Worm (Caenorhabditis elegans) whole organism, L4 larva: ENCODE data around the gene K07B1.7.

Experiments
- D1046.2 ChIP-seq: fragments of 200-800 bp; sonication (Bioruptor generic); IDR thresholded peaks from 2 replicates; pipeline ENCODE4 v1.3.6; 2022; ENCODE audit warnings: missing genetic modification characterization, missing compliant biosample characterization
- F37D6.2 ChIP-seq: sonication (generic microtip); optimal IDR thresholded peaks from 2 replicates; lab custom pipeline; 2016; ENCODE audit warnings: mild to moderate bottlenecking, missing genetic modification characterization, missing compliant biosample characterization
- F44E2.7 ChIP-seq: fragments of 200-800 bp; sonication (Bioruptor generic); IDR thresholded peaks from 2 replicates; pipeline ENCODE4 v2.1.2; 2022; ENCODE audit warnings: missing genetic modification characterization, missing compliant biosample characterization
- T26A8.4 ChIP-seq: fragments of 200-800 bp; sonication (Bioruptor generic); IDR thresholded peaks from 2 replicates; pipeline ENCODE4 v1.3.6; 2022; ENCODE audit warnings: missing genetic modification characterization, missing compliant biosample characterization
- Y105C5A.15 ChIP-seq: fragments of 200-800 bp; sonication (Bioruptor generic); IDR thresholded peaks from 2 replicates; pipeline ENCODE4 v1.3.6; 2022; ENCODE audit warnings: missing genetic modification characterization, missing compliant biosample characterization
- Y5F2A.4 ChIP-seq: fragments of 200-800 bp; sonication (Bioruptor generic); optimal IDR thresholded peaks from 2 replicates; lab custom pipeline; 2018; ENCODE audit warnings: mild to moderate bottlenecking, missing genetic modification characterization, missing compliant biosample characterization
- Y75B8A.6 ChIP-seq: fragments of 200-800 bp; sonication (Bioruptor generic); IDR thresholded peaks from 2 replicates; pipeline ENCODE4 v1.3.6; 2022; ENCODE audit warnings: missing genetic modification reagents, missing genetic modification characterization, missing compliant biosample characterization
- ZK337.2 ChIP-seq: fragments of 200-800 bp; sonication (Bioruptor generic); IDR thresholded peaks from 2 replicates; pipeline ENCODE4 v1.3.6; 2022; ENCODE audit warnings: missing genetic modification reagents, missing genetic modification characterization, missing compliant biosample characterization
- arid-1 ChIP-seq: fragments of 200-800 bp; sonication (Bioruptor generic); conservative IDR thresholded peaks from 2 replicates; pipeline ENCODE4 v1.3.6; 2022; ENCODE audit warnings: missing genetic modification reagents, missing genetic modification characterization, missing compliant biosample characterization
- ceh-20 ChIP-seq: fragments of 200-800 bp; sonication (Bioruptor generic); IDR thresholded peaks from 2 replicates; pipeline ENCODE4 v1.3.6; 2022; ENCODE audit warnings: missing genetic modification reagents, missing genetic modification characterization, missing compliant biosample characterization
- cey-2 ChIP-seq: sonication (generic microtip); optimal IDR thresholded peaks from 3 replicates; lab custom pipeline; 2017; ENCODE audit warnings: missing genetic modification characterization, mild to moderate bottlenecking, missing compliant biosample characterization, antibody characterized with exemption, borderline replicate concordance; ENCODE audit not compliant: insufficient read depth
- ctbp-1 ChIP-seq: fragments of 200-800 bp; sonication (Bioruptor generic); IDR thresholded peaks from 2 replicates; pipeline ENCODE4 v1.3.6; 2022; ENCODE audit warnings: missing genetic modification reagents, missing genetic modification characterization, missing compliant biosample characterization
- daf-12 ChIP-seq: fragments of 150-350 bp; optimal IDR thresholded peaks from 2 replicates; lab custom pipeline; 2014; ENCODE audit warnings: missing biosample characterization, missing genetic modification reagents, missing genetic modification characterization
- dmd-6 ChIP-seq: fragments of 200-800 bp; sonication (Bioruptor generic); IDR thresholded peaks from 2 replicates; pipeline ENCODE4 v1.3.6; 2022; ENCODE audit warnings: missing genetic modification reagents, missing genetic modification characterization, missing compliant biosample characterization
- dmd-8 ChIP-seq: fragments of 200-800 bp; sonication (Bioruptor generic); IDR thresholded peaks from 2 replicates; pipeline ENCODE4 v1.3.6; 2022; ENCODE audit warnings: missing genetic modification characterization, missing compliant biosample characterization
- dmd-9 ChIP-seq: fragments of 200-800 bp; sonication (Bioruptor generic); IDR thresholded peaks from 2 replicates; pipeline ENCODE4 v1.3.6; 2022; ENCODE audit warnings: missing genetic modification reagents, missing genetic modification characterization, missing compliant biosample characterization
- egl-43 ChIP-seq: fragments of 200-800 bp; sonication (Bioruptor generic); IDR thresholded peaks from 2 replicates; pipeline ENCODE4 v1.3.6; 2022; ENCODE audit warnings: missing genetic modification reagents, missing genetic modification characterization, missing compliant biosample characterization
- hmg-1.1 ChIP-seq: fragments of 200-800 bp; sonication (Bioruptor generic); IDR thresholded peaks from 2 replicates; pipeline ENCODE4 v1.3.6; 2022; ENCODE audit warnings: missing genetic modification reagents, missing genetic modification characterization, missing compliant biosample characterization
- lim-7 ChIP-seq: fragments of 200-800 bp; sonication (Bioruptor generic); IDR thresholded peaks from 2 replicates; pipeline ENCODE4 v1.3.6; 2022; ENCODE audit warnings: missing genetic modification characterization, missing compliant biosample characterization
- lin-1 ChIP-seq: fragments of 200-800 bp; sonication (Bioruptor generic); IDR thresholded peaks from 2 replicates; pipeline ENCODE4 v1.3.6; 2022; ENCODE audit warnings: missing genetic modification reagents, missing genetic modification characterization, missing compliant biosample characterization
- lin-29 ChIP-seq: fragments of 200-800 bp; sonication (Bioruptor generic); IDR thresholded peaks from 2 replicates; pipeline ENCODE4 v1.3.6; 2022; ENCODE audit warnings: missing genetic modification reagents, missing genetic modification characterization, missing compliant biosample characterization
- lin-38 ChIP-seq: fragments of 200-800 bp; sonication (Bioruptor generic); IDR thresholded peaks from 2 replicates; pipeline ENCODE4 v1.3.6; 2022; ENCODE audit warnings: missing genetic modification reagents, missing genetic modification characterization, missing compliant biosample characterization
- lsy-2 ChIP-seq, 2 experiments: fragments of 150-350 bp in 1 of 2; sonication (generic microtip) in 1 of 2; optimal IDR thresholded peaks; 2 replicates each; lab custom pipeline; 2014 to 2017; ENCODE audit warnings: missing biosample characterization in 2 of 2, missing genetic modification characterization in 2 of 2
- madf-5 ChIP-seq, 2 experiments: fragments of 200-800 bp; sonication (Bioruptor generic); IDR thresholded peaks; 2 replicates each; pipeline ENCODE4 v1.3.6; 2022; ENCODE audit warnings: missing compliant biosample characterization in 2 of 2, missing genetic modification characterization in 2 of 2
- madf-9 ChIP-seq: fragments of 200-800 bp; sonication (Bioruptor generic); conservative IDR thresholded peaks from 2 replicates; pipeline ENCODE4 v1.3.6; 2022; ENCODE audit warnings: missing genetic modification reagents, missing genetic modification characterization, missing compliant biosample characterization
- mdl-1 ChIP-seq, 2 experiments: fragments of 150-350 bp in 1 of 2; sonication (generic microtip) in 1 of 2; optimal IDR thresholded peaks; 2 replicates each; lab custom pipeline; 2014 to 2017; ENCODE audit warnings: missing biosample characterization in 2 of 2, missing genetic modification characterization in 2 of 2
- mdt-29 ChIP-seq: fragments of 200-800 bp; sonication (Bioruptor generic); IDR thresholded peaks from 2 replicates; pipeline ENCODE4 v1.3.6; 2022; ENCODE audit warnings: missing genetic modification reagents, missing genetic modification characterization, missing compliant biosample characterization
- mes-2 ChIP-seq: sonication (generic microtip); optimal IDR thresholded peaks from 2 replicates; lab custom pipeline; 2016; ENCODE audit warnings: missing genotype, mild to moderate bottlenecking, missing genetic modification characterization, missing compliant biosample characterization; ENCODE audit not compliant: poor library complexity, severe bottlenecking
- mxl-2 ChIP-seq: fragments of 200-800 bp; sonication (Bioruptor generic); conservative IDR thresholded peaks from 2 replicates; pipeline ENCODE4 v1.3.6; 2022; ENCODE audit warnings: missing genetic modification reagents, missing genetic modification characterization, missing compliant biosample characterization
- nhr-237 ChIP-seq: sonication (generic microtip); optimal IDR thresholded peaks from 2 replicates; lab custom pipeline; 2017; ENCODE audit warnings: missing biosample characterization, missing genetic modification characterization
- nhr-28 ChIP-seq: fragments of 150-350 bp; optimal IDR thresholded peaks from 2 replicates; lab custom pipeline; 2014; ENCODE audit warnings: missing biosample characterization, missing genetic modification characterization
- nhr-41 ChIP-seq: fragments of 200-800 bp; sonication (Bioruptor generic); IDR thresholded peaks from 2 replicates; pipeline ENCODE4 v1.3.6; 2022; ENCODE audit warnings: missing genetic modification reagents, missing genetic modification characterization, missing compliant biosample characterization
- nhr-42 ChIP-seq: fragments of 200-800 bp; sonication (Bioruptor generic); IDR thresholded peaks from 2 replicates; pipeline ENCODE4 v1.3.6; 2022; ENCODE audit warnings: missing genetic modification characterization, missing compliant biosample characterization
- nhr-6 ChIP-seq: fragments of 150-350 bp; optimal IDR thresholded peaks from 2 replicates; lab custom pipeline; 2014; ENCODE audit warnings: missing biosample characterization, missing genetic modification characterization
- php-3 ChIP-seq: fragments of 200-800 bp; sonication (Bioruptor generic); IDR thresholded peaks from 2 replicates; pipeline ENCODE4 v1.3.6; 2022; ENCODE audit warnings: missing genetic modification reagents, missing genetic modification characterization, missing compliant biosample characterization
- saeg-2 ChIP-seq: fragments of 200-800 bp; sonication (Bioruptor generic); IDR thresholded peaks from 2 replicates; pipeline ENCODE4 v1.3.6; 2022; ENCODE audit warnings: missing genetic modification reagents, missing genetic modification characterization, missing compliant biosample characterization
- sdz-12 ChIP-seq: fragments of 200-800 bp; sonication (Bioruptor generic); optimal IDR thresholded peaks from 2 replicates; lab custom pipeline; 2018; ENCODE audit warnings: mild to moderate bottlenecking, missing genetic modification characterization, missing compliant biosample characterization
- set-16 ChIP-seq: fragments of 200-800 bp; sonication (Bioruptor generic); IDR thresholded peaks from 2 replicates; pipeline ENCODE4 v1.3.6; 2022; ENCODE audit warnings: missing genetic modification reagents, missing genetic modification characterization, missing compliant biosample characterization
- skn-1 ChIP-seq: fragments of 150-350 bp; optimal IDR thresholded peaks from 2 replicates; lab custom pipeline; 2014; ENCODE audit warnings: missing biosample characterization, missing genetic modification characterization
- snpc-1.2 ChIP-seq: fragments of 200-800 bp; sonication (Bioruptor generic); IDR thresholded peaks from 2 replicates; pipeline ENCODE4 v1.3.6; 2022; ENCODE audit warnings: missing genetic modification reagents, missing genetic modification characterization, missing compliant biosample characterization
- tra-1 ChIP-seq: fragments of 200-800 bp; sonication (Bioruptor generic); IDR thresholded peaks from 2 replicates; pipeline ENCODE4 v1.3.6; 2022; ENCODE audit warnings: missing genetic modification reagents, missing genetic modification characterization, missing compliant biosample characterization
- vab-7 ChIP-seq: fragments of 200-800 bp; sonication (Bioruptor generic); IDR thresholded peaks from 2 replicates; pipeline ENCODE4 v1.3.6; 2022; ENCODE audit warnings: missing genetic modification reagents, missing genetic modification characterization, missing compliant biosample characterization
- zfp-2 ChIP-seq: sonication (generic microtip); optimal IDR thresholded peaks from 2 replicates; lab custom pipeline; 2016; ENCODE audit warnings: mild to moderate bottlenecking, missing genetic modification characterization, missing compliant biosample characterization
- zfp-3 ChIP-seq: fragments of 200-800 bp; sonication (Bioruptor generic); conservative IDR thresholded peaks from 2 replicates; pipeline ENCODE4 v1.3.6; 2022; ENCODE audit warnings: missing genetic modification reagents, missing genetic modification characterization, missing compliant biosample characterization
- zip-11 ChIP-seq: fragments of 200-800 bp; sonication (Bioruptor generic); IDR thresholded peaks from 2 replicates; pipeline ENCODE4 v1.3.6; 2022; ENCODE audit warnings: missing genetic modification characterization, missing compliant biosample characterization
- zip-2 ChIP-seq: fragments of 150-350 bp; optimal IDR thresholded peaks from 2 replicates; lab custom pipeline; 2014; ENCODE audit warnings: missing biosample characterization, missing genetic modification characterization

K07B1.7 gene

DNA sequence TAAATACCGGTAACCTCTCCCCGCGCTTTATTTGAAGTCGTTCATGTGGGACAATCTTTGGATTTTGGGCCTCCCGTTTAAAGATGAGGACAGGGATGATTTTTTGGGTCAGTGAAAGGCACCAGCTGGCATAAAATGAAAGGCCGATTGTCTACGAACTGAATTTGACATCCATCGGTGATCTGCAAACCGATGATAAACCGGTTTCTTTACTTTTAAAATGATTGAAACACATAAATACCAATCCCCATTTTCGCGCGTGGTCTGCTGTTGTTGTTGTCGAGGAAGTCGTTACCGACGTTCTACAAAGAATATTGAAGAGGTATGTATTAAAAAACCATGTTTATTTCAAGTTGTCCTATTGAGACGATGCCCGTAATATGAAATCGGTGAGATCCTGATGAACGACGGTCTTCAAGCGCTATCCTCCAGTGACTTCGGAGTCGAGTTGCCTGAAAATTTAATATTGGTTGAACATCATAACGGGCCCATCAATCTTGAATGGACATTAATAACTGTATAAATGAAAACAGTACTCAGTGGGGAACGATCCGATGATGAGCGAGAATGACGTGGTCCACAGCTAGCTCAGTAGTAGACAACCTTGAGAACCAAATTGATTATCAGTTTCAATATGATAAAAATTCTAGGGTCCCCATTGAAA is 3.7 kb downstream of the K07B1.7 start (continued):
- no peak for TF ChIP-seq cey-2
- TF ChIP-seq lim-7 = peak; percentile 69
- no peak for TF ChIP-seq Y5F2A.4 (GFP tag; lab: Kevin White, UChicago)
- no peak for TF ChIP-seq mes-2 (tag; lab: Kevin White, UChicago)
- TF ChIP-seq set-16 = no peak
- 0 out of 2 replicates have a peak, but pooled peaks have one; percentile 9 for TF ChIP-seq Y105C5A.15 (GFP tag; lab: Robert Waterston, UW)
- peak; percentile 52; the same call in 1 of the 2 replicates for TF ChIP-seq php-3 (GFP tag; lab: Robert Waterston, UW)
- TF ChIP-seq nhr-6 (tag; lab: Kevin White, UChicago) = no peak
- no peak for TF ChIP-seq zfp-2 (tag; lab: Kevin White, UChicago)
- TF ChIP-seq nhr-28 (tag; lab: Kevin White, UChicago) = no peak
- peak; percentile 73 for TF ChIP-seq lin-38 (GFP tag; lab: Robert Waterston, UW)
- TF ChIP-seq tra-1 (GFP tag; lab: Robert Waterston, UW) = 0 out of 2 replicates have a peak, but pooled peaks have one; percentile 25
- no peak for TF ChIP-seq sdz-12 (GFP tag; lab: Kevin White, UChicago)
- no peak for TF ChIP-seq lsy-2 (tag; optimal IDR thresholded peaks at IDR 0.05; lab: Kevin White, UChicago)
- no peak for TF ChIP-seq nhr-237
- TF ChIP-seq dmd-8 (GFP tag; lab: Robert Waterston, UW) = no peak
- no peak for TF ChIP-seq mdl-1 (tag; optimal IDR thresholded peaks at IDR 0.05; lab: Kevin White, UChicago)
- no peak for TF ChIP-seq zip-2 (tag; lab: Kevin White, UChicago)
- no peak for TF ChIP-seq daf-12 (tag; lab: Kevin White, UChicago)
- no peak for TF ChIP-seq F37D6.2
- no peak for TF ChIP-seq skn-1
- peak; percentile 28; the same call in 1 of the 2 replicates for TF ChIP-seq dmd-6 (GFP tag; lab: Robert Waterston, UW)

DNA sequence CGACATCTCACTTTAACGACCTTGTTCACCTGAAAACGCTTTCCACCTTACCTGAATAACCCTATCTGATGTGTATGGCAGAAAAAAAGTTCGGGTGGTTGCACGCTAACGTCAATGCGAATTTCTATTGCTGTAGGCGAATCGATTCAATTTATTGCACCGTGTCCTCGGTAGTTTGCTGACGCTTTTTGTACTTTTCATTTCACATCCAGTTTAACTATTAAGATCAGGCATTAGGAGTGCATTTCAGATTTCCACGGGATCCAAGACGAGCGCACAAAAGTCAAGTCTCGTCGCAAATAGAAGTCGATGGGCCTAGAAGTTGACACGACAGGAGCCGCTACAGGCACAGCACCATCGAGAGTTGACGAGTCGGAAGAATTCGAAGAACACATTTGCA is 4.5 kb downstream of the K07B1.7 start:
- peak; percentile 76 for TF ChIP-seq lin-29
- peak; percentile 64 to 83; a peak in 3 of 4 replicates for TF ChIP-seq madf-5 (GFP tag; IDR thresholded peaks at IDR 0.05; lab: Robert Waterston, UW)
- TF ChIP-seq lim-7 = peak; percentile 63; the same call in 1 of the 2 replicates
- TF ChIP-seq Y105C5A.15 (GFP tag; lab: Robert Waterston, UW) = peak; percentile 76; the same call in 1 of the 2 replicates
- 0 out of 2 replicates have a peak, but pooled peaks have one; percentile 56 for TF ChIP-seq dmd-8 (GFP tag; lab: Robert Waterston, UW)
- peak; percentile 97 for TF ChIP-seq zfp-3
- TF ChIP-seq vab-7 (GFP tag; lab: Robert Waterston, UW) = peak; percentile 42; the same call in 1 of the 2 replicates
- peak; percentile 79 for TF ChIP-seq T26A8.4 (GFP tag; lab: Robert Waterston, UW)
- TF ChIP-seq snpc-1.2 (GFP tag; lab: Robert Waterston, UW) = peak; percentile 76
- TF ChIP-seq ctbp-1 (GFP tag; lab: Robert Waterston, UW) = peak; percentile 82
- TF ChIP-seq F44E2.7 (GFP tag; lab: Robert Waterston, UW) = 0 out of 2 replicates have a peak, but pooled peaks have one; percentile 49
- TF ChIP-seq dmd-6 (GFP tag; lab: Robert Waterston, UW) = peak; percentile 66
- peak; percentile 81 for TF ChIP-seq saeg-2 (GFP tag; lab: Robert Waterston, UW)
- 0 out of 2 replicates have a peak, but pooled peaks have one; percentile 42 for TF ChIP-seq nhr-41
- TF ChIP-seq tra-1 (GFP tag; lab: Robert Waterston, UW) = peak; percentile 81; the same call in 1 of the 2 replicates
- TF ChIP-seq lin-38 (GFP tag; lab: Robert Waterston, UW) = peak; percentile 78
- 0 out of 2 replicates have a peak, but pooled peaks have one; percentile 61 for TF ChIP-seq ZK337.2 (GFP tag; lab: Robert Waterston, UW)
- TF ChIP-seq ceh-20 (GFP tag; lab: Robert Waterston, UW) = peak; percentile 83
- peak; percentile 90 for TF ChIP-seq nhr-42
- TF ChIP-seq mxl-2 (GFP tag; lab: Robert Waterston, UW) = peak; percentile 68
- peak; percentile 86 for TF ChIP-seq php-3 (GFP tag; lab: Robert Waterston, UW)
- peak; percentile 85 for TF ChIP-seq mdt-29
- peak; percentile 89 for TF ChIP-seq egl-43
- peak; percentile 53; the same call in 1 of the 2 replicates for TF ChIP-seq lin-1 (GFP tag; lab: Robert Waterston, UW)
- peak; percentile 76 for TF ChIP-seq arid-1 (GFP tag; lab: Robert Waterston, UW)
- peak; percentile 94 for TF ChIP-seq Y75B8A.6 (GFP tag; lab: Robert Waterston, UW)
- peak; percentile 80 for TF ChIP-seq hmg-1.1
- peak; percentile 80; the same call in 1 of the 2 replicates for TF ChIP-seq zip-11 (GFP tag; lab: Robert Waterston, UW)
- TF ChIP-seq D1046.2 = peak; percentile 88
- peak; percentile 71; the same call in 1 of the 2 replicates for TF ChIP-seq dmd-9 (GFP tag; lab: Robert Waterston, UW)
- TF ChIP-seq madf-9 = peak; percentile 59; the same call in 1 of the 2 replicates
